Worm (Caenorhabditis elegans): ENCODE measurements around the gene papl-1.

DNA sequence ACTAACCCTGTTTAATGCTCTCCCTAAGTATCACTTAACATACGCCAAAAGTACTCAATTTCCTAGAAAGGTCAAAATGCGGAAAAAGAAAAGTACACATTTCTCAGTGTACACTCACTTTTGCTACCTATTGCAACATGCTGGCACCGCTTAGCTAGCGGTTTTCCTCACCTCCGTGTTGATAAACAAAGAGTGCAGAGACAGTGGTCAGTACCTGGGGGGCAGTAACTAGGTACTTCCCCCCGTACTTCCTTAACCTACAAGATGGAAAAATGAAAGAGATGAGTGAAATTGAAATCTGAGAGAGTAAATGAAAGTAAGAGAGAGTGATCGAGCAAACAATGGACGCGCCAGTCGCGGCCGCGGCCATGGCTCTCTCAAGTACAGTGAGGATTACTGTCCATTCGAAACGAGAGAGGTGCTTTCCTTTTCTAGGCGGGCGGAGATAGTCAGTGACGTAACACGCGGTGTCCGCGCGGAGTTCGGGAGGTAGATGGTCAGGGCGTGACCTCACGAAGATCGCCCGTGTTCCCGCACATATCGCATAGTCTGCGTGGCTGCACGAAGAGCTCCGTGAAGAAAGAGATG is 23.3 kb downstream of the papl-1 start, which contains the start of gene cky-1:
- no peak for TF ChIP-seq snpc-1.1 (tag; optimal IDR thresholded peaks at IDR 0.05; ENCODE audit: insufficient read depth)
- TF ChIP-seq D2030.7 (GFP tag; IDR thresholded peaks at IDR 0.05): no peak
- TF ChIP-seq snpc-1.3 (tag; optimal IDR thresholded peaks at IDR 0.05; ENCODE audit: insufficient read depth): no peak
- no peak for TF ChIP-seq snpc-4 (GFP tag; optimal IDR thresholded peaks at IDR 0.05)
- no peak for TF ChIP-seq snpc-4 (tag; optimal IDR thresholded peaks at IDR 0.05)
- TF ChIP-seq F23B12.7 (tag; optimal IDR thresholded peaks at IDR 0.05; ENCODE audit: insufficient read depth): no peak
- TF ChIP-seq Y53F4B.3 (GFP tag; IDR thresholded peaks at IDR 0.05): no peak
- TF ChIP-seq madf-3 (GFP tag; IDR thresholded peaks at IDR 0.05): no peak
- no peak for TF ChIP-seq hlh-12 (tag; optimal IDR thresholded peaks at IDR 0.05)
- TF ChIP-seq nhr-80 (tag; optimal IDR thresholded peaks at IDR 0.05): no peak
- TF ChIP-seq madf-10 (tag; optimal IDR thresholded peaks at IDR 0.05): no peak

Data from whole organism, young adult.